Fruit fly (Drosophila melanogaster): ENCODE measurements around the gene rdgC.

The rdgC gene

DNA sequence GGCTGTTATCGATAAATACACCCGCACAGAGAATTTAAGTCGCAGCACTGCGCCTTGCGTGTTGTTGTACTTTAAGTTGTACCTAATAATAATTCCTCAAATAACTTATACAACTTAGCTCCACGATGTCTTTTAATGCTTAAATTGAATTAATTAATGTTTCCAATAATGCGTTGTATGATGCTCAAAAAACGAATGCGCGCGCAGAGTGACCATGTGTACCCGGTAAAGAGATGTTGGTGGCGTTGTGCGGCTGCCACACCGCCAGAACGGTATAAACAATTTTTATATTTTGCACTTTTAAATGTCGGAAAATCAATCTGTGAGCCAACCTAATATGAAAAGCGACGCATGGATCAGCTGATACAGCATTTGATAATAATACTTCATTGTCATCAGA lies 21.7 kb upstream of the rdgC start (continued):
- TF ChIP-seq CG10267 (tag; optimal IDR thresholded peaks at IDR 0.05) (peak; percentile 21), CG18599 (GFP tag; optimal IDR thresholded peaks at IDR 0.05) (no peak), CG17829 (tag; optimal IDR thresholded peaks at IDR 0.05) (peak; percentile 19), Elba2 (GFP tag; optimal IDR thresholded peaks at IDR 0.05) (peak; percentile 63), CG4404 (GFP tag; IDR thresholded peaks at IDR 0.05) (no peak), CG1529 (GFP tag; optimal IDR thresholded peaks at IDR 0.05) (no peak), CG2199 (GFP tag; IDR thresholded peaks at IDR 0.05) (no peak), Med (GFP tag) (no peak), pnt (GFP tag; optimal IDR thresholded peaks at IDR 0.05) (no peak), bowl (GFP tag; IDR thresholded peaks at IDR 0.05) (no peak), CG4360 (GFP tag; IDR thresholded peaks at IDR 0.05) (peak; percentile 37; the same call in 1 of the 2 replicates), ham (GFP tag; IDR thresholded peaks at IDR 0.05) (no peak), peb (GFP tag; IDR thresholded peaks at IDR 0.05) (no peak), tna (GFP tag; IDR thresholded peaks at IDR 0.05; ENCODE audit: partially characterized antibody) (no peak), trh (GFP tag; optimal IDR thresholded peaks at IDR 0.05) (no peak), tll (GFP tag; optimal IDR thresholded peaks at IDR 0.05) (no peak), zfh1 (GFP tag; IDR thresholded peaks at IDR 0.05) (no peak), pb (GFP tag; optimal IDR thresholded peaks at IDR 0.05) (no peak), pros (GFP tag; optimal IDR thresholded peaks at IDR 0.05) (no peak), CG14667 (GFP tag; IDR thresholded peaks at IDR 0.05) (no peak), schlank (tag; optimal IDR thresholded peaks at IDR 0.05) (no peak), CG3407 (GFP tag; optimal IDR thresholded peaks at IDR 0.05) (no peak), CG43689 (GFP tag; IDR thresholded peaks at IDR 0.05) (no peak), sr (GFP tag; IDR thresholded peaks at IDR 0.05) (no peak), zf30C (GFP tag; optimal IDR thresholded peaks at IDR 0.05) (no peak), gce (GFP tag; IDR thresholded peaks at IDR 0.05) (no peak), zen2 (GFP tag; IDR thresholded peaks at IDR 0.05; ENCODE audit: partially characterized antibody) (no peak), slp2 (GFP tag; optimal IDR thresholded peaks at IDR 0.05) (no peak), Ssrp (tag; optimal IDR thresholded peaks at IDR 0.05) (no peak), cato (GFP tag; optimal IDR thresholded peaks at IDR 0.05; ENCODE audit: borderline replicate concordance) (no peak), Ptx1 (GFP tag; IDR thresholded peaks at IDR 0.05) (no peak), kay (GFP tag; optimal IDR thresholded peaks at IDR 0.05) (no peak), shn (GFP tag; optimal IDR thresholded peaks at IDR 0.05) (no peak), sisA (GFP tag; IDR thresholded peaks at IDR 0.05) (no peak), otp (GFP tag; IDR thresholded peaks at IDR 0.05) (no peak), eyg (GFP tag; optimal IDR thresholded peaks at IDR 0.05) (no peak), Trl (optimal IDR thresholded peaks at IDR 0.05) (no peak), Trl (GFP tag; optimal IDR thresholded peaks at IDR 0.05) (no peak), CG9437 (GFP tag; optimal IDR thresholded peaks at IDR 0.05) (no peak), CG5180 (GFP tag; optimal IDR thresholded peaks at IDR 0.05) (no peak), Hmr (GFP tag; optimal IDR thresholded peaks at IDR 0.05) (no peak), CG33213 (GFP tag; optimal IDR thresholded peaks at IDR 0.05) (peak; percentile 36), Gug (GFP tag; IDR thresholded peaks at IDR 0.05) (no peak), CG1602 (GFP tag; optimal IDR thresholded peaks at IDR 0.05) (no peak), bab2 (GFP tag; optimal IDR thresholded peaks at IDR 0.05) (no peak), zfh2 (GFP tag; optimal IDR thresholded peaks at IDR 0.05) (no peak), CG8290 (GFP tag; optimal IDR thresholded peaks at IDR 0.05) (no peak), CG8290 (tag; optimal IDR thresholded peaks at IDR 0.05) (no peak), nerfin-2 (GFP tag; IDR thresholded peaks at IDR 0.05; ENCODE audit: partially characterized antibody) (no peak), crc (GFP tag; optimal IDR thresholded peaks at IDR 0.05) (no peak), Myb (GFP tag; optimal IDR thresholded peaks at IDR 0.05) (peak; percentile 94), HLH3B (GFP tag; IDR thresholded peaks at IDR 0.05) (no peak), dan (GFP tag; IDR thresholded peaks at IDR 0.05) (no peak), CG8089 (GFP tag; optimal IDR thresholded peaks at IDR 0.05) (no peak)

All from whole organism, embryonic.